Worm (Caenorhabditis elegans): Measurements from ENCODE around the gene Y42A5A.1.
A peak's percentile ranks its signal among the peaks of the same experiment; 100 is the strongest.

Y42A5A.1 gene

ce11 chrV:11040020-11040419, 47.7 kb upstream of the Y42A5A.1 start, which contains the start of gene C45B11.9:
C45B11.9 (plus strand) TSS chrV:11040320.
- TF ChIP-seq peb-1 (tag; optimal IDR thresholded peaks at IDR 0.05) (no peak), ztf-1 (GFP tag; conservative IDR thresholded peaks at IDR 0.05) (no peak), C34F6.9 (tag; optimal IDR thresholded peaks at IDR 0.05) (no peak), lsy-2 (tag; optimal IDR thresholded peaks at IDR 0.05) (no peak)

- TF ChIP-seq nhr-12 (tag; optimal IDR thresholded peaks at IDR 0.05) (no peak), nhr-6 (tag; optimal IDR thresholded peaks at IDR 0.05) (no peak), nhr-21 (tag; optimal IDR thresholded peaks at IDR 0.05) (no peak), zag-1 (tag; optimal IDR thresholded peaks at IDR 0.05) (no peak), nhr-11 (tag; optimal IDR thresholded peaks at IDR 0.05) (no peak), F13H6.1 (tag; optimal IDR thresholded peaks at IDR 0.05) (no peak), aly-2 (tag; optimal IDR thresholded peaks at IDR 0.05) (no peak), elt-3 (tag; optimal IDR thresholded peaks at IDR 0.05) (no peak), crh-2 (tag; optimal IDR thresholded peaks at IDR 0.05) (no peak), nhr-237 (tag; optimal IDR thresholded peaks at IDR 0.05) (no peak), dmd-4 (tag; optimal IDR thresholded peaks at IDR 0.05) (no peak), elt-1 (tag; optimal IDR thresholded peaks at IDR 0.05) (no peak), skn-1 (tag; optimal IDR thresholded peaks at IDR 0.05) (no peak), nhr-77 (tag; optimal IDR thresholded peaks at IDR 0.05) (no peak), sma-3 (GFP tag; optimal IDR thresholded peaks at IDR 0.05) (no peak)
Measured at ce11 chrV:11040473-11040872, 47.3 kb upstream of the Y42A5A.1 start, which contains the start of gene C45B11.8. C45B11.8 (plus strand) TSS chrV:11040773.

- no peak for TF ChIP-seq lin-11 (tag; optimal IDR thresholded peaks at IDR 0.05)
Measured at ce11 chrV:11041499-11041898, 46.2 kb upstream of the Y42A5A.1 start, which contains the start of gene C45B11.5. C45B11.5 (plus strand) TSS chrV:11041799.

- TF ChIP-seq nhr-129 (tag; optimal IDR thresholded peaks at IDR 0.05) (peak; percentile 52), fos-1 (tag; optimal IDR thresholded peaks at IDR 0.05) (peak; percentile 37), egl-27 (tag; optimal IDR thresholded peaks at IDR 0.05) (no peak), sma-9 (GFP tag; optimal IDR thresholded peaks at IDR 0.05) (no peak), sma-9 (tag; optimal IDR thresholded peaks at IDR 0.05) (no peak), C34F6.9 (tag; optimal IDR thresholded peaks at IDR 0.05) (no peak), lin-13 (GFP tag; optimal IDR thresholded peaks at IDR 0.05) (no peak)
Measured at ce11 chrV:11042538-11042937, 45.2 kb upstream of the Y42A5A.1 start, which contains the start of gene C45B11.2. C45B11.2 (plus strand) TSS chrV:11042710.

ce11 chrV:11043767-11044166, 44.0 kb upstream of the Y42A5A.1 start, which contains the start of gene C45B11.6:
C45B11.6 (plus strand) TSS chrV:11044067.
- no peak for TF ChIP-seq ceh-16 (tag; optimal IDR thresholded peaks at IDR 0.05)
- TF ChIP-seq dmd-4 (tag; optimal IDR thresholded peaks at IDR 0.05), result no peak
- no peak for TF ChIP-seq lin-13 (GFP tag; optimal IDR thresholded peaks at IDR 0.05)
- no peak for TF ChIP-seq ceh-82 (tag; optimal IDR thresholded peaks at IDR 0.05)
- TF ChIP-seq unc-62 (GFP tag; optimal IDR thresholded peaks at IDR 0.05), result no peak
- TF ChIP-seq egl-27 (tag; optimal IDR thresholded peaks at IDR 0.05), result no peak
- TF ChIP-seq nhr-23 (tag; optimal IDR thresholded peaks at IDR 0.05), result no peak

ce11 chrV:11046730-11047129, 41.0 kb upstream of the Y42A5A.1 start, which contains the start of gene dhs-18:
dhs-18 (minus strand) TSS chrV:11046833.
- TF ChIP-seq crh-2 (tag; optimal IDR thresholded peaks at IDR 0.05) (peak; percentile 26), aly-2 (tag; optimal IDR thresholded peaks at IDR 0.05) (no peak), sma-9 (GFP tag; optimal IDR thresholded peaks at IDR 0.05) (peak; percentile 30), sma-9 (tag; optimal IDR thresholded peaks at IDR 0.05) (no peak), gmeb-1 (tag; optimal IDR thresholded peaks at IDR 0.05) (no peak), nhr-129 (tag; optimal IDR thresholded peaks at IDR 0.05) (no peak), alr-1 (tag; optimal IDR thresholded peaks at IDR 0.05) (no peak)

- TF ChIP-seq lin-11 (tag; optimal IDR thresholded peaks at IDR 0.05) (no peak), aly-2 (tag; optimal IDR thresholded peaks at IDR 0.05) (no peak), sma-3 (GFP tag; optimal IDR thresholded peaks at IDR 0.05) (no peak), F13H6.1 (tag; optimal IDR thresholded peaks at IDR 0.05) (no peak), blmp-1 (tag; optimal IDR thresholded peaks at IDR 0.05; ENCODE audit: insufficient read depth) (no peak), mab-5 (tag; optimal IDR thresholded peaks at IDR 0.05) (no peak), nhr-10 (tag; optimal IDR thresholded peaks at IDR 0.05) (no peak), nhr-11 (tag; optimal IDR thresholded peaks at IDR 0.05) (no peak), skn-1 (tag; optimal IDR thresholded peaks at IDR 0.05) (no peak), nhr-77 (tag; optimal IDR thresholded peaks at IDR 0.05) (no peak), gmeb-1 (tag; optimal IDR thresholded peaks at IDR 0.05) (no peak), mdl-1 (tag; optimal IDR thresholded peaks at IDR 0.05) (no peak), R02D3.7 (tag; optimal IDR thresholded peaks at IDR 0.05) (no peak), lin-39 (tag; optimal IDR thresholded peaks at IDR 0.05) (no peak), dmd-4 (tag; optimal IDR thresholded peaks at IDR 0.05) (no peak), elt-1 (tag; optimal IDR thresholded peaks at IDR 0.05) (no peak), zag-1 (tag; optimal IDR thresholded peaks at IDR 0.05) (no peak), alr-1 (tag; optimal IDR thresholded peaks at IDR 0.05) (no peak)
Measured at ce11 chrV:11048678-11049077, 39.1 kb upstream of the Y42A5A.1 start, which contains the start of gene srh-74. srh-74 (minus strand) TSS chrV:11048778.

Measured in whole organism, L2 larva.